Worm (Caenorhabditis elegans): ENCODE data around the gene Y44A6C.2.
A peak's percentile ranks its signal among the peaks of the same experiment; 100 is the strongest.

DNA sequence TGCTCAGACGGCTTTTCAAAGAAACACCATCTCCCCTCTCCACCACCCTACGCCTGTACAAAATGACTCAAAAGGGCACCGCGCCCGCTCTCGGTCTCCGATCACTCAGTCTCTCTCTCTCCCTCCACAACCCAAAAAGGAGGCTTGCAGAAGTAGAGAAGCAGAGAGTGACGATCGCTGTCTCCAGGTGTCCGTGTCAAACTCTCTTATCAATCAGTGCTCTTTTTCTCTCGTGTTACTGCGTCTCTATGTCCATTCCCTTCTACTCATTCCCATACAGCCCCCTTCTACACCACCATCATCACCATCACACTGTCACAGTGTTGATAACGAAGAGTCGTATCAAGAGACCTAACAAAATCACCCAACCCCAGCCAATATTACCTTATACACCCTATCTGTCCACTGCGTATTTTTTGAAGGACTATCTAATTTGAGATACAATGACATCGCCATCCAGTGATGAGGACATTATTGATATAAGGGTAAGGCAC is 30.6 kb downstream of the Y44A6C.2 start, which contains the start of gene pha-4:
- TF ChIP-seq lin-15B (tag; optimal IDR thresholded peaks at IDR 0.05) = no peak
- TF ChIP-seq snpc-4 (tag; optimal IDR thresholded peaks at IDR 0.05) = no peak
- TF ChIP-seq unc-39 (tag; optimal IDR thresholded peaks at IDR 0.05) = no peak
- TF ChIP-seq unc-62 (GFP tag; optimal IDR thresholded peaks at IDR 0.05) = no peak
- TF ChIP-seq nhr-77 (tag; optimal IDR thresholded peaks at IDR 0.05) = no peak
- no peak for TF ChIP-seq zag-1 (tag; optimal IDR thresholded peaks at IDR 0.05)
- TF ChIP-seq ama-1 (optimal IDR thresholded peaks at IDR 0.05) = no peak
- peak; percentile 69 for TF ChIP-seq pqm-1 (tag; optimal IDR thresholded peaks at IDR 0.05)

Measured in whole organism, L3 larva.